Worm (Caenorhabditis elegans): Measurements from ENCODE around the gene hen-1.

Gene hen-1

ce11 chrX:7116896-7117295, at the start of gene hen-1:
Gene hen-1 (minus strand): TSS chrX:7116996.
- no peak for TF ChIP-seq ztf-16 (tag; optimal IDR thresholded peaks at IDR 0.05)
- TF ChIP-seq unc-55 (GFP tag; optimal IDR thresholded peaks at IDR 0.05), result no peak
- TF ChIP-seq unc-86 (tag; optimal IDR thresholded peaks at IDR 0.05), result no peak
- TF ChIP-seq F13H6.1 (tag; optimal IDR thresholded peaks at IDR 0.05), result no peak
- no peak for TF ChIP-seq pag-3 (tag; optimal IDR thresholded peaks at IDR 0.05; ENCODE audit: borderline replicate concordance)
- TF ChIP-seq ahr-1 (tag; optimal IDR thresholded peaks at IDR 0.05), result no peak
- TF ChIP-seq ceh-30 (tag; optimal IDR thresholded peaks at IDR 0.05), result no peak
- no peak for TF ChIP-seq odd-2 (tag; optimal IDR thresholded peaks at IDR 0.05)
- no peak for TF ChIP-seq tbx-7 (tag; optimal IDR thresholded peaks at IDR 0.05)
- no peak for TF ChIP-seq K09A11.1 (tag; optimal IDR thresholded peaks at IDR 0.05; ENCODE audit: insufficient read depth)
- no peak for TF ChIP-seq fkh-6 (tag; optimal IDR thresholded peaks at IDR 0.05)
- TF ChIP-seq nfya-1 (tag; optimal IDR thresholded peaks at IDR 0.05), result no peak
- no peak for TF ChIP-seq madf-2 (tag; optimal IDR thresholded peaks at IDR 0.05)
- TF ChIP-seq T23F11.4 (GFP tag; optimal IDR thresholded peaks at IDR 0.05), result no peak
- no peak for TF ChIP-seq tbx-2 (tag; optimal IDR thresholded peaks at IDR 0.05)
- no peak for TF ChIP-seq ceh-14 (tag; optimal IDR thresholded peaks at IDR 0.05)
- no peak for TF ChIP-seq rnt-1 (tag; optimal IDR thresholded peaks at IDR 0.05)

- no peak for TF ChIP-seq K09A11.1 (tag; optimal IDR thresholded peaks at IDR 0.05; ENCODE audit: insufficient read depth)
- no peak for TF ChIP-seq che-1 (tag; optimal IDR thresholded peaks at IDR 0.05)
- TF ChIP-seq ceh-14 (tag; optimal IDR thresholded peaks at IDR 0.05), result no peak
- no peak for TF ChIP-seq pag-3 (tag; optimal IDR thresholded peaks at IDR 0.05; ENCODE audit: borderline replicate concordance)
- no peak for TF ChIP-seq ahr-1 (tag; optimal IDR thresholded peaks at IDR 0.05)
- TF ChIP-seq sdc-2 (tag; optimal IDR thresholded peaks at IDR 0.05), result no peak
- no peak for TF ChIP-seq hlh-15 (tag; optimal IDR thresholded peaks at IDR 0.05)
- no peak for TF ChIP-seq ceh-48 (tag; optimal IDR thresholded peaks at IDR 0.05)
- TF ChIP-seq odd-2 (tag; optimal IDR thresholded peaks at IDR 0.05), result no peak
- TF ChIP-seq ceh-30 (tag; optimal IDR thresholded peaks at IDR 0.05), result no peak
- no peak for TF ChIP-seq F13H6.1 (tag; optimal IDR thresholded peaks at IDR 0.05)
- no peak for TF ChIP-seq pros-1 (tag; optimal IDR thresholded peaks at IDR 0.05)
These were observed 46.0 kb upstream of the hen-1 start for ce11 chrX:7162764-7163163.

ce11 chrX:7158736-7159135, 41.9 kb upstream of the hen-1 start, which contains the start of gene pgp-10:
Gene pgp-10 (plus strand): TSS chrX:7159036.
- TF ChIP-seq fkh-10 (GFP tag; optimal IDR thresholded peaks at IDR 0.05) (no peak), madf-2 (tag; optimal IDR thresholded peaks at IDR 0.05) (no peak), gmeb-2 (tag; optimal IDR thresholded peaks at IDR 0.05) (no peak), mec-3 (tag; optimal IDR thresholded peaks at IDR 0.05; ENCODE audit: borderline replicate concordance) (no peak), dve-1 (tag; optimal IDR thresholded peaks at IDR 0.05) (no peak), rnt-1 (tag; optimal IDR thresholded peaks at IDR 0.05) (no peak), elt-4 (tag; optimal IDR thresholded peaks at IDR 0.05) (no peak), nhr-232 (tag; optimal IDR thresholded peaks at IDR 0.05) (no peak), dmd-4 (tag; optimal IDR thresholded peaks at IDR 0.05; ENCODE audit: borderline replicate concordance) (no peak), hlh-8 (tag; optimal IDR thresholded peaks at IDR 0.05) (no peak), nfya-1 (tag; optimal IDR thresholded peaks at IDR 0.05) (no peak), pros-1 (tag; optimal IDR thresholded peaks at IDR 0.05) (no peak), ceh-30 (tag; optimal IDR thresholded peaks at IDR 0.05) (no peak), ztf-16 (tag; optimal IDR thresholded peaks at IDR 0.05) (no peak), eyg-1 (tag; optimal IDR thresholded peaks at IDR 0.05) (no peak)

ce11 chrX:7157483-7157882, 40.7 kb upstream of the hen-1 start:
- no peak for TF ChIP-seq fkh-6 (tag; optimal IDR thresholded peaks at IDR 0.05)

ce11 chrX:7155879-7156278, 39.1 kb upstream of the hen-1 start, which contains the start of gene C54D1.7:
Gene C54D1.7 (minus strand): TSS chrX:7156035.
- no peak for TF ChIP-seq npax-4 (tag; optimal IDR thresholded peaks at IDR 0.05)
- TF ChIP-seq ceh-14 (tag; optimal IDR thresholded peaks at IDR 0.05), result no peak

ce11 chrX:7153460-7153859, 36.7 kb upstream of the hen-1 start:
- no peak for TF ChIP-seq C08G9.2 (tag; optimal IDR thresholded peaks at IDR 0.05)
- TF ChIP-seq sox-4 (tag; optimal IDR thresholded peaks at IDR 0.05), result peak; percentile 13
- no peak for TF ChIP-seq ets-4 (tag; optimal IDR thresholded peaks at IDR 0.05)
- peak; percentile 15 for TF ChIP-seq pat-9 (tag; optimal IDR thresholded peaks at IDR 0.05)
- peak; percentile 21 for TF ChIP-seq unc-55 (GFP tag; optimal IDR thresholded peaks at IDR 0.05)
- no peak for TF ChIP-seq sox-2 (GFP tag; IDR thresholded peaks at IDR 0.05)
- TF ChIP-seq pag-3 (tag; optimal IDR thresholded peaks at IDR 0.05; ENCODE audit: borderline replicate concordance), result no peak
- no peak for TF ChIP-seq mec-3 (tag; optimal IDR thresholded peaks at IDR 0.05; ENCODE audit: borderline replicate concordance)
- TF ChIP-seq npax-4 (tag; optimal IDR thresholded peaks at IDR 0.05), result no peak
- TF ChIP-seq ceh-31 (tag; optimal IDR thresholded peaks at IDR 0.05), result no peak
- TF ChIP-seq tbx-2 (tag; optimal IDR thresholded peaks at IDR 0.05), result peak; percentile 44
- no peak for TF ChIP-seq pros-1 (tag; optimal IDR thresholded peaks at IDR 0.05)
- TF ChIP-seq pqm-1 (tag; optimal IDR thresholded peaks at IDR 0.05), result no peak
- no peak for TF ChIP-seq ceh-24 (tag; optimal IDR thresholded peaks at IDR 0.05)
- TF ChIP-seq nfya-1 (tag; optimal IDR thresholded peaks at IDR 0.05), result no peak
- TF ChIP-seq ceh-34 (tag; optimal IDR thresholded peaks at IDR 0.05), result no peak
- no peak for TF ChIP-seq nhr-11 (tag; optimal IDR thresholded peaks at IDR 0.05)

Measured in whole organism, late embryonic.